Fruit fly (Drosophila melanogaster) whole organism, embryonic: Measurements from ENCODE around the gene Swip-1.

ENCODE experiments used
- B-H2 ChIP-seq: fragments of 200-800 bp; sonication (Bioruptor generic); optimal IDR thresholded peaks from 2 replicates; lab custom pipeline; 2018; ENCODE audit warnings: missing biosample characterization, mild to moderate bottlenecking, missing genetic modification characterization
- CG11696 ChIP-seq: fragments of 200-800 bp; sonication (Bioruptor generic); IDR thresholded peaks from 2 replicates; pipeline ENCODE4 v1.3.6; 2022; ENCODE audit warnings: missing biosample characterization, missing genetic modification characterization
- CG12071 ChIP-seq: fragments of 200-800 bp; sonication (Bioruptor generic); optimal IDR thresholded peaks from 3 replicates; lab custom pipeline; 2018; ENCODE audit warnings: missing biosample characterization, mild to moderate bottlenecking, missing genetic modification characterization
- CG12104 ChIP-seq: fragments of 200-800 bp; sonication (Bioruptor generic); optimal IDR thresholded peaks from 3 replicates; lab custom pipeline; 2016; ENCODE audit warnings: missing biosample characterization, missing genetic modification characterization
- CG1233 ChIP-seq: fragments of 200-800 bp; sonication (Bioruptor generic); optimal IDR thresholded peaks from 4 replicates; lab custom pipeline; 2018; ENCODE audit warnings: missing biosample characterization, mild to moderate bottlenecking, missing genetic modification characterization
- CG14050 ChIP-seq: fragments of 200-800 bp; sonication (Bioruptor generic); IDR thresholded peaks from 3 replicates; pipeline ENCODE4 v1.3.6; 2022; ENCODE audit warnings: missing biosample characterization, missing genetic modification characterization
- CG14710 ChIP-seq: fragments of 200-800 bp; sonication (Bioruptor generic); optimal IDR thresholded peaks from 3 replicates; lab custom pipeline; 2019; ENCODE audit warnings: missing biosample characterization, mild to moderate bottlenecking, missing genetic modification characterization, moderate library complexity
- CG15479 ChIP-seq: fragments of 200-800 bp; sonication (Bioruptor generic); optimal IDR thresholded peaks from 3 replicates; lab custom pipeline; 2019; ENCODE audit warnings: missing biosample characterization, mild to moderate bottlenecking, missing genetic modification characterization, moderate library complexity
- CG17361 ChIP-seq: fragments of 200-800 bp; sonication (Bioruptor generic); IDR thresholded peaks from 3 replicates; pipeline ENCODE4 v1.3.6; 2022; ENCODE audit warnings: missing biosample characterization, missing genetic modification characterization
- CG18599 ChIP-seq: fragments of 200-800 bp; sonication (Bioruptor generic); optimal IDR thresholded peaks from 3 replicates; lab custom pipeline; 2017; ENCODE audit warnings: missing biosample characterization, missing genetic modification characterization, mild to moderate bottlenecking, moderate library complexity, missing genetic modification reagents
- CG30431 ChIP-seq: fragments of 200-800 bp; sonication (Bioruptor generic); optimal IDR thresholded peaks from 2 replicates; lab custom pipeline; 2017; ENCODE audit warnings: missing biosample characterization, missing genetic modification characterization
- CG3065 ChIP-seq: fragments of 200-800 bp; sonication (Bioruptor generic); optimal IDR thresholded peaks from 2 replicates; lab custom pipeline; 2016; ENCODE audit warnings: missing biosample characterization, missing genetic modification characterization
- CG31388 ChIP-seq: fragments of 200-800 bp; sonication (Bioruptor generic); optimal IDR thresholded peaks from 2 replicates; lab custom pipeline; 2016; ENCODE audit warnings: missing biosample characterization, missing genetic modification characterization
- CG4730 ChIP-seq: fragments of 200-800 bp; sonication (Bioruptor generic); IDR thresholded peaks from 2 replicates; pipeline ENCODE4 v1.3.6; 2022; ENCODE audit warnings: missing biosample characterization, missing genetic modification characterization
- CG6272 ChIP-seq: fragments of 200-800 bp; sonication (Bioruptor generic); IDR thresholded peaks from 2 replicates; pipeline ENCODE4 v1.3.6; 2022; ENCODE audit warnings: missing biosample characterization, missing genetic modification characterization
- CG6689 ChIP-seq: fragments of 200-800 bp; sonication (Bioruptor generic); IDR thresholded peaks from 2 replicates; pipeline ENCODE4 v1.3.6; 2022; ENCODE audit warnings: missing biosample characterization, missing genetic modification characterization
- CG6765 ChIP-seq: fragments of 200-800 bp; sonication (Bioruptor generic); optimal IDR thresholded peaks from 3 replicates; lab custom pipeline; 2017; ENCODE audit warnings: missing biosample characterization, mild to moderate bottlenecking, missing genetic modification characterization
- CG7357 ChIP-seq: fragments of 200-800 bp; sonication (Bioruptor generic); IDR thresholded peaks from 3 replicates; pipeline ENCODE4 v1.3.6; 2022; ENCODE audit warnings: missing biosample characterization, missing genetic modification characterization
- Dad ChIP-seq: fragments of 200-800 bp; sonication (Bioruptor generic); optimal IDR thresholded peaks from 3 replicates; lab custom pipeline; 2016; ENCODE audit warnings: missing biosample characterization, missing genetic modification characterization
- Dfd ChIP-seq, 2 experiments: fragments of >200 bp; optimal IDR thresholded peaks; 2 replicates each; lab custom pipeline; 2017; ENCODE audit warnings: missing biosample characterization in 2 of 2, missing genetic modification characterization in 2 of 2
- Dp ChIP-seq: fragments of 200-800 bp; sonication (Bioruptor generic); optimal IDR thresholded peaks from 2 replicates; lab custom pipeline; 2018; ENCODE audit warnings: missing biosample characterization, mild to moderate bottlenecking, missing genetic modification characterization, moderate library complexity
- Hey ChIP-seq: fragments of 200-800 bp; sonication (Bioruptor generic); optimal IDR thresholded peaks from 3 replicates; lab custom pipeline; 2018; ENCODE audit warnings: missing biosample characterization, mild to moderate bottlenecking, missing genetic modification characterization
- Hmx ChIP-seq: fragments of 200-800 bp; sonication (Bioruptor generic); optimal IDR thresholded peaks from 2 replicates; lab custom pipeline; 2016; ENCODE audit warnings: missing biosample characterization, missing genetic modification characterization
- Hr51 ChIP-seq, 2 experiments: fragments of 200-800 bp; sonication (Bioruptor generic); optimal IDR thresholded peaks; 2 replicates in 1 of 2; 3 replicates in 1 of 2; lab custom pipeline; 2016 to 2018; ENCODE audit warnings: missing biosample characterization in 2 of 2, missing genetic modification characterization in 2 of 2, mild to moderate bottlenecking in 1 of 2, moderate library complexity in 1 of 2
- MESR4 ChIP-seq: fragments of 200-800 bp; sonication (Bioruptor generic); optimal IDR thresholded peaks from 2 replicates; lab custom pipeline; 2018; ENCODE audit warnings: missing biosample characterization, mild to moderate bottlenecking, missing genetic modification characterization, moderate library complexity
- NC2α ChIP-seq: fragments of 200-800 bp; sonication (Bioruptor generic); optimal IDR thresholded peaks from 2 replicates; lab custom pipeline; 2016; ENCODE audit warnings: missing biosample characterization, missing genetic modification characterization
- Ravus ChIP-seq: fragments of 200-800 bp; sonication (Bioruptor generic); IDR thresholded peaks from 2 replicates; pipeline ENCODE4 v1.3.6; 2022; ENCODE audit warnings: missing biosample characterization, missing genetic modification characterization
- Rfx ChIP-seq: fragments of 200-800 bp; sonication (Bioruptor generic); IDR thresholded peaks from 2 replicates; pipeline ENCODE4 v1.3.6; 2022; ENCODE audit warnings: missing biosample characterization, missing genetic modification characterization
- Rx ChIP-seq: fragments of 200-800 bp; sonication (Bioruptor generic); IDR thresholded peaks from 2 replicates; pipeline ENCODE4 v1.3.6; 2022; ENCODE audit warnings: missing biosample characterization, missing genetic modification characterization
- Side ChIP-seq: fragments of 200-800 bp; sonication (Bioruptor generic); optimal IDR thresholded peaks from 2 replicates; lab custom pipeline; 2016; ENCODE audit warnings: missing biosample characterization, missing genetic modification characterization
- Sox100B ChIP-seq: fragments of 200-800 bp; sonication (Bioruptor generic); optimal IDR thresholded peaks from 3 replicates; lab custom pipeline; 2018; ENCODE audit warnings: missing biosample characterization, mild to moderate bottlenecking, missing genetic modification characterization
- Sry-δ ChIP-seq: fragments of 200-800 bp; sonication (Bioruptor generic); optimal IDR thresholded peaks from 2 replicates; lab custom pipeline; 2016; ENCODE audit warnings: missing biosample characterization, missing genetic modification characterization
- aop ChIP-seq: fragments of 200-800 bp; sonication (Bioruptor generic); IDR thresholded peaks from 2 replicates; pipeline ENCODE4 v1.3.6; 2022; ENCODE audit warnings: missing biosample characterization, missing genetic modification characterization
- bcd ChIP-seq: fragments of 200-800 bp; sonication (Bioruptor generic); optimal IDR thresholded peaks from 2 replicates; lab custom pipeline; 2017; ENCODE audit warnings: missing biosample characterization, mild to moderate bottlenecking, missing genetic modification characterization
- cad ChIP-seq: fragments of >200 bp; optimal IDR thresholded peaks from 2 replicates; lab custom pipeline; 2017; ENCODE audit warnings: missing biosample characterization, missing genetic modification characterization
- da ChIP-seq: fragments of 200-800 bp; sonication (Bioruptor generic); optimal IDR thresholded peaks from 2 replicates; lab custom pipeline; 2016; ENCODE audit warnings: missing biosample characterization, missing genetic modification characterization
- dan ChIP-seq: fragments of 200-800 bp; sonication (Bioruptor generic); IDR thresholded peaks from 2 replicates; pipeline ENCODE4 v1.3.6; 2022; ENCODE audit warnings: missing biosample characterization, missing genetic modification characterization
- esg ChIP-seq: fragments of 200-800 bp; sonication (Bioruptor generic); conservative IDR thresholded peaks from 2 replicates; pipeline ENCODE4 v1.3.6; 2022; ENCODE audit warnings: missing biosample characterization, missing genetic modification characterization
- fu2 ChIP-seq: fragments of 200-800 bp; sonication (Bioruptor generic); optimal IDR thresholded peaks from 2 replicates; lab custom pipeline; 2016; ENCODE audit warnings: missing biosample characterization, missing genetic modification characterization
- jing ChIP-seq: fragments of 200-800 bp; sonication (Bioruptor generic); optimal IDR thresholded peaks from 2 replicates; lab custom pipeline; 2018; ENCODE audit warnings: missing biosample characterization, mild to moderate bottlenecking, missing genetic modification characterization
- kni ChIP-seq: fragments of 200-800 bp; sonication (Bioruptor generic); optimal IDR thresholded peaks from 3 replicates; lab custom pipeline; 2017; ENCODE audit warnings: mild to moderate bottlenecking, missing biosample characterization, missing genetic modification reagents, missing genetic modification characterization
- mam ChIP-seq: fragments of 200-800 bp; sonication (Bioruptor generic); optimal IDR thresholded peaks from 3 replicates; lab custom pipeline; 2016; ENCODE audit warnings: missing biosample characterization, missing genetic modification characterization
- pho ChIP-seq: fragments of 200-800 bp; sonication (Bioruptor generic); optimal IDR thresholded peaks from 2 replicates; lab custom pipeline; 2016; ENCODE audit warnings: missing biosample characterization, missing genetic modification characterization
- phol ChIP-seq: fragments of 200-800 bp; sonication (Bioruptor generic); optimal IDR thresholded peaks from 3 replicates; lab custom pipeline; 2018; ENCODE audit warnings: missing biosample characterization, mild to moderate bottlenecking, missing genetic modification characterization, moderate library complexity
- pros ChIP-seq: fragments of 200-800 bp; sonication (Bioruptor generic); optimal IDR thresholded peaks from 3 replicates; lab custom pipeline; 2019; ENCODE audit warnings: missing biosample characterization, mild to moderate bottlenecking, missing genetic modification characterization, moderate library complexity
- run ChIP-seq: fragments of 200-800 bp; sonication (Bioruptor generic); optimal IDR thresholded peaks from 3 replicates; lab custom pipeline; 2018; ENCODE audit warnings: missing biosample characterization, mild to moderate bottlenecking, missing genetic modification characterization
- sd ChIP-seq: fragments of 200-800 bp; sonication (Bioruptor generic); optimal IDR thresholded peaks from 3 replicates; lab custom pipeline; 2018; ENCODE audit warnings: missing biosample characterization, mild to moderate bottlenecking, missing genetic modification characterization, moderate library complexity
- shn ChIP-seq: fragments of 200-800 bp; sonication (Bioruptor generic); optimal IDR thresholded peaks from 3 replicates; lab custom pipeline; 2016; ENCODE audit warnings: missing biosample characterization, missing genetic modification characterization
- sqz ChIP-seq: fragments of 200-800 bp; sonication (Bioruptor generic); optimal IDR thresholded peaks from 3 replicates; lab custom pipeline; 2018; ENCODE audit warnings: missing biosample characterization, mild to moderate bottlenecking, missing genetic modification characterization
- sr ChIP-seq: fragments of 200-800 bp; sonication (Bioruptor generic); IDR thresholded peaks from 3 replicates; pipeline ENCODE4 v1.3.6; 2022; ENCODE audit warnings: missing biosample characterization, missing genetic modification characterization
- wek ChIP-seq: fragments of 200-800 bp; sonication (Bioruptor generic); optimal IDR thresholded peaks from 3 replicates; lab custom pipeline; 2018; ENCODE audit warnings: missing biosample characterization, mild to moderate bottlenecking, missing genetic modification characterization, moderate library complexity

Swip-1 gene

DNA sequence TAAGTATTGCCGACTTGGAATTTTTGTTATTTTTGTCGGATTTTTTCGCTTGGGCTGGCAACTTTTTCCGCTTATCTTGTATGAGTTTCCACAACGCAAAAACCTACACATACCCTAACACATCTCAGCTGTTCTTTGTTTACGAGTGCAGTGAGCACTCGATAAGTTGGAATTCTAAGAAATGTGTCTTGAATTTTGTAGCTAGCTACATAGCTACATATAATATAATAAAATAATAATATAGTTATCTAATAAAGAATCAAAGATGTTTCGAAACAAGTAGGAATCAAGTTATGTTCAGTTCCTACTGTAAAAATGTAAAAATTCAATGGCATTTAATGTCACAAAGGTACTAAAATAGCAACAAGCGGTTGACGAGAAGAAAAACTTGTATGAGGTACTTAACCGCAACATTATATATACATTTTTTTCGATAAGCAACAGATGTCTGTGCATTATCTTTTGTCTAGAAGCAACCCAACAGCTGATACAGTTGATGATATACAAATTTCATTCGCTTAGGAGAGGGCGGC is 29.9 kb downstream of the Swip-1 start, which contains the start of gene Bhmt (continued):
- TF ChIP-seq CG7357 (GFP tag; lab: Robert Waterston, UW) (peak; percentile 54; the same call in 2 of the 3 replicates), NC2α (GFP tag; lab: Kevin White, UChicago) (no peak), CG6689 (GFP tag; lab: Robert Waterston, UW) (peak; percentile 68), Sry-δ (GFP tag; lab: Kevin White, UChicago) (no peak), CG31388 (no peak), da (GFP tag; lab: Kevin White, UChicago) (no peak), Hmx (GFP tag; lab: Kevin White, UChicago) (no peak), CG14710 (tag; lab: Kevin White, UChicago) (no peak), MESR4 (GFP tag; lab: Kevin White, UChicago) (no peak), sqz (GFP tag; lab: Kevin White, UChicago) (no peak), Hr51 (GFP tag; optimal IDR thresholded peaks at IDR 0.05; lab: Kevin White, UChicago) (no peak), sr (GFP tag; lab: Robert Waterston, UW) (no peak), CG6272 (GFP tag; lab: Robert Waterston, UW) (0 out of 2 replicates have a peak, but pooled peaks have one; percentile 24), cad (GFP tag; lab: Kevin White, UChicago) (no peak), CG18599 (peak; percentile 86), Hey (tag; lab: Kevin White, UChicago) (no peak), CG12071 (GFP tag; lab: Kevin White, UChicago) (peak; percentile 13), CG15479 (GFP tag; lab: Kevin White, UChicago) (no peak), esg (GFP tag; lab: Robert Waterston, UW) (0 out of 2 replicates have a peak, but pooled peaks have one; percentile 13), mam (GFP tag; lab: Kevin White, UChicago) (peak; percentile 21), CG14050 (peak; percentile 31; the same call in 1 of the 3 replicates), pros (no peak), sd (tag; lab: Kevin White, UChicago) (peak; percentile 84), kni (GFP tag; lab: Kevin White, UChicago) (no peak), Ravus (GFP tag; lab: Robert Waterston, UW) (peak; percentile 47), B-H2 (GFP tag; lab: Kevin White, UChicago) (peak; percentile 46), aop (GFP tag; lab: Robert Waterston, UW) (no peak), CG30431 (GFP tag; lab: Kevin White, UChicago) (no peak), CG1233 (peak; percentile 58), fu2 (GFP tag; lab: Kevin White, UChicago) (no peak), Dad (GFP tag; lab: Kevin White, UChicago) (no peak), CG6765 (no peak), CG12104 (GFP tag; lab: Kevin White, UChicago) (peak; percentile 47), wek (GFP tag; lab: Kevin White, UChicago) (no peak), Rx (GFP tag; lab: Robert Waterston, UW) (no peak), bcd (GFP tag; lab: Kevin White, UChicago) (peak; percentile 62), phol (tag; lab: Kevin White, UChicago) (peak; percentile 53), CG17361 (peak; percentile 74), CG11696 (GFP tag; lab: Robert Waterston, UW) (peak; percentile 61), Side (GFP tag; lab: Kevin White, UChicago) (no peak), CG4730 (peak; percentile 42; the same call in 1 of the 2 replicates), jing (GFP tag; lab: Kevin White, UChicago) (no peak), Rfx (GFP tag; lab: Robert Waterston, UW) (peak; percentile 86), CG3065 (GFP tag; lab: Kevin White, UChicago) (no peak), Sox100B (peak; percentile 56), dan (GFP tag; lab: Robert Waterston, UW) (no peak), run (tag; lab: Kevin White, UChicago) (peak; percentile 21), shn (GFP tag; lab: Kevin White, UChicago) (no peak), pho (no peak), Dp (GFP tag; lab: Kevin White, UChicago) (no peak), Dfd (GFP tag; optimal IDR thresholded peaks at IDR 0.05; lab: Kevin White, UChicago) (no peak)
